Fruit fly (Drosophila melanogaster): ENCODE results near the gene CG12268.

The CG12268 gene

dm6 chr3R:23920874-23921539 is 27.2 kb downstream of the CG12268 start (continued):
- TF ChIP-seq CG12659 (GFP tag; optimal IDR thresholded peaks at IDR 0.05) (peak; percentile 51), eve (GFP tag; optimal IDR thresholded peaks at IDR 0.05) (no peak), ssp (GFP tag; IDR thresholded peaks at IDR 0.05) (peak; percentile 35), CG30403 (GFP tag; optimal IDR thresholded peaks at IDR 0.05) (no peak), CG31441 (GFP tag; IDR thresholded peaks at IDR 0.05) (no peak), crc (GFP tag; optimal IDR thresholded peaks at IDR 0.05) (peak; percentile 8), Rfx (GFP tag; IDR thresholded peaks at IDR 0.05) (peak; percentile 90), Jarid2 (GFP tag; optimal IDR thresholded peaks at IDR 0.05) (peak; percentile 11), NK7.1 (GFP tag; optimal IDR thresholded peaks at IDR 0.05) (no peak), CG7786 (GFP tag; optimal IDR thresholded peaks at IDR 0.05) (peak; percentile 50), cwo (GFP tag; optimal IDR thresholded peaks at IDR 0.05) (peak; percentile 53), CG8359 (GFP tag; optimal IDR thresholded peaks at IDR 0.05; ENCODE audit: borderline replicate concordance) (no peak), Optix (GFP tag; IDR thresholded peaks at IDR 0.05) (0 out of 3 replicates have a peak, but pooled peaks have one; percentile 31), twi (tag; optimal IDR thresholded peaks at IDR 0.05) (no peak), lilli (GFP tag; optimal IDR thresholded peaks at IDR 0.05) (peak; percentile 44), CG15601 (tag; optimal IDR thresholded peaks at IDR 0.05) (no peak), CG6254 (GFP tag; optimal IDR thresholded peaks at IDR 0.05) (no peak), Awh (GFP tag; IDR thresholded peaks at IDR 0.05) (peak; percentile 64), Six4 (GFP tag; optimal IDR thresholded peaks at IDR 0.05) (no peak), slou (GFP tag; optimal IDR thresholded peaks at IDR 0.05) (no peak), insv (GFP tag; optimal IDR thresholded peaks at IDR 0.05) (no peak), Eip74EF (GFP tag; optimal IDR thresholded peaks at IDR 0.05) (peak in 1 of 2 experiments; percentile 65), rib (GFP tag; IDR thresholded peaks at IDR 0.05) (peak; percentile 93), CG3065 (GFP tag; optimal IDR thresholded peaks at IDR 0.05) (no peak), cato (GFP tag; optimal IDR thresholded peaks at IDR 0.05; ENCODE audit: borderline replicate concordance) (no peak), CG9932 (GFP tag; IDR thresholded peaks at IDR 0.05) (peak; percentile 89), ttk (GFP tag; IDR thresholded peaks at IDR 0.05) (peak; percentile 37; the same call in 1 of the 2 replicates), repo (GFP tag; optimal IDR thresholded peaks at IDR 0.05) (no peak), bab2 (GFP tag; optimal IDR thresholded peaks at IDR 0.05) (no peak), CG6765 (GFP tag; optimal IDR thresholded peaks at IDR 0.05) (peak; percentile 40), Ets65A (GFP tag) (peak; percentile 94), zfh1 (GFP tag; IDR thresholded peaks at IDR 0.05) (no peak), CG4707 (GFP tag; optimal IDR thresholded peaks at IDR 0.05) (no peak), slp2 (GFP tag; optimal IDR thresholded peaks at IDR 0.05) (no peak), CG4282 (GFP tag; optimal IDR thresholded peaks at IDR 0.05) (no peak), Dek (tag; optimal IDR thresholded peaks at IDR 0.05) (peak; percentile 11), Atf3 (GFP tag; optimal IDR thresholded peaks at IDR 0.05) (no peak), Hand (GFP tag; optimal IDR thresholded peaks at IDR 0.05) (peak; percentile 22), CG18619 (GFP tag; optimal IDR thresholded peaks at IDR 0.05) (peak; percentile 14), hb (GFP tag; IDR thresholded peaks at IDR 0.05; ENCODE audit: partially characterized antibody) (no peak), sens (GFP tag) (peak; percentile 84), sob (GFP tag; IDR thresholded peaks at IDR 0.05) (peak; percentile 71), Usf (GFP tag; optimal IDR thresholded peaks at IDR 0.05) (no peak), CG7372 (GFP tag; IDR thresholded peaks at IDR 0.05) (peak; percentile 29; the same call in 1 of the 2 replicates), CG2678 (tag; optimal IDR thresholded peaks at IDR 0.05) (peak; percentile 58), CG16779 (GFP tag; IDR thresholded peaks at IDR 0.05) (peak; percentile 75), CG1024 (GFP tag; IDR thresholded peaks at IDR 0.05) (no peak), schlank (tag; optimal IDR thresholded peaks at IDR 0.05) (peak; percentile 82), Bdp1 (GFP tag; optimal IDR thresholded peaks at IDR 0.05) (no peak), Dip2 (GFP tag; IDR thresholded peaks at IDR 0.05) (no peak), vvl (GFP tag; IDR thresholded peaks at IDR 0.05) (peak; percentile 73)

Data from whole organism, embryonic.